Worm (Caenorhabditis elegans): ENCODE results near the gene R09B5.11.

- no peak for TF ChIP-seq lim-6 (tag; optimal IDR thresholded peaks at IDR 0.05)
- TF ChIP-seq tbx-2 (tag; optimal IDR thresholded peaks at IDR 0.05): no peak
- TF ChIP-seq unc-86 (tag; optimal IDR thresholded peaks at IDR 0.05): no peak
These were observed 29.9 kb downstream of the R09B5.11 start for ce11 chrV:1468905-1469304.
